Worm (Caenorhabditis elegans): ENCODE measurements around the gene H14E04.2.
A peak's percentile ranks its signal among the peaks of the same experiment; 100 is the strongest.

H14E04.2 gene

ce11 chrIII:2418159-2418658 lies 42.2 kb downstream of the H14E04.2 start, which contains the start of the genes W04B5.5 and W04B5.3:
TSS of gene W04B5.5 (minus strand) at chrIII:2418209.
TSS of gene W04B5.3 (plus strand) at chrIII:2418514.
- TF ChIP-seq sdz-12 (GFP tag; optimal IDR thresholded peaks at IDR 0.05) (no peak), spr-3 (GFP tag; optimal IDR thresholded peaks at IDR 0.05) (no peak), mes-2 (tag; optimal IDR thresholded peaks at IDR 0.05; ENCODE audit: poor library complexity, severe bottlenecking) (peak; percentile 63), lir-3 (tag; optimal IDR thresholded peaks at IDR 0.05) (no peak), pqm-1 (tag; optimal IDR thresholded peaks at IDR 0.05) (peak; percentile 80), egl-43 (GFP tag; IDR thresholded peaks at IDR 0.05) (no peak), tra-1 (GFP tag; IDR thresholded peaks at IDR 0.05) (no peak), zfp-3 (GFP tag; conservative IDR thresholded peaks at IDR 0.05) (no peak), nhr-28 (tag; optimal IDR thresholded peaks at IDR 0.05) (peak; percentile 39), nhr-41 (GFP tag; IDR thresholded peaks at IDR 0.05) (no peak), dmd-6 (GFP tag; IDR thresholded peaks at IDR 0.05) (peak; percentile 59), dve-1 (tag; optimal IDR thresholded peaks at IDR 0.05; ENCODE audit: insufficient read depth) (peak; percentile 67), hlh-30 (tag; optimal IDR thresholded peaks at IDR 0.05; ENCODE audit: insufficient read depth) (peak; percentile 41), dpl-1 (GFP tag; optimal IDR thresholded peaks at IDR 0.05) (peak; percentile 94), php-3 (GFP tag; IDR thresholded peaks at IDR 0.05) (0 out of 2 replicates have a peak, but pooled peaks have one; percentile 34), lin-38 (GFP tag; IDR thresholded peaks at IDR 0.05) (peak; percentile 65), unc-130 (GFP tag; optimal IDR thresholded peaks at IDR 0.05) (no peak), mdt-29 (GFP tag; IDR thresholded peaks at IDR 0.05) (0 out of 2 replicates have a peak, but pooled peaks have one; percentile 14), mxl-3 (GFP tag; optimal IDR thresholded peaks at IDR 0.05) (peak; percentile 20), daf-16 (GFP tag; optimal IDR thresholded peaks at IDR 0.05) (peak in 1 of 2 experiments; percentile 23), daf-16 (tag; optimal IDR thresholded peaks at IDR 0.05) (peak; percentile 97), zip-11 (GFP tag; IDR thresholded peaks at IDR 0.05) (no peak), Y48G9A.11 (GFP tag; IDR thresholded peaks at IDR 0.05) (peak; percentile 62), nhr-102 (tag; optimal IDR thresholded peaks at IDR 0.05) (no peak), T20F7.1 (GFP tag; optimal IDR thresholded peaks at IDR 0.05) (no peak), unc-62 (GFP tag; optimal IDR thresholded peaks at IDR 0.05 in 1 of 2) (peak in 1 of 2 experiments; percentile 63), unc-62 (tag; optimal IDR thresholded peaks at IDR 0.05) (no peak), ceh-62 (tag; optimal IDR thresholded peaks at IDR 0.05) (no peak), nhr-10 (tag; optimal IDR thresholded peaks at IDR 0.05) (no peak), mdl-1 (tag; optimal IDR thresholded peaks at IDR 0.05) (peak in 1 of 2 experiments; percentile 51), lim-7 (GFP tag; IDR thresholded peaks at IDR 0.05) (no peak), ama-1 (optimal IDR thresholded peaks at IDR 0.05) (no peak), duxl-1 (tag; optimal IDR thresholded peaks at IDR 0.05; ENCODE audit: poor library complexity) (peak; percentile 38), mep-1 (tag; optimal IDR thresholded peaks at IDR 0.05) (peak; percentile 37), nhr-6 (tag; optimal IDR thresholded peaks at IDR 0.05) (peak; percentile 9), hlh-11 (tag; optimal IDR thresholded peaks at IDR 0.05) (peak; percentile 57), pha-4 (GFP tag; IDR thresholded peaks at IDR 0.05) (peak; percentile 60), pha-4 (tag; optimal IDR thresholded peaks at IDR 0.05) (no peak), lsy-2 (tag; optimal IDR thresholded peaks at IDR 0.05) (peak in 1 of 2 experiments; percentile 62), nhr-11 (tag; optimal IDR thresholded peaks at IDR 0.05) (no peak), nhr-76 (tag; optimal IDR thresholded peaks at IDR 0.05) (no peak), lin-15B (tag; optimal IDR thresholded peaks at IDR 0.05) (no peak), hif-1 (tag; optimal IDR thresholded peaks at IDR 0.05) (no peak), aha-1 (tag) (peak; percentile 62), nhr-25 (tag; optimal IDR thresholded peaks at IDR 0.05; ENCODE audit: borderline replicate concordance, insufficient read depth) (no peak), nhr-48 (tag; optimal IDR thresholded peaks at IDR 0.05) (no peak), F10B5.3 (tag; optimal IDR thresholded peaks at IDR 0.05) (no peak), vab-7 (GFP tag; IDR thresholded peaks at IDR 0.05) (no peak), lin-13 (GFP tag; optimal IDR thresholded peaks at IDR 0.05) (peak; percentile 34)
